Fruit fly (Drosophila melanogaster): ENCODE results near the gene VhaAC39-2.

Gene VhaAC39-2

dm6 chr3R:23192984-23193383, 33.9 kb upstream of the VhaAC39-2 start:
- TF ChIP-seq Clk (GFP tag; optimal IDR thresholded peaks at IDR 0.05) (no peak), Crg-1 (GFP tag; optimal IDR thresholded peaks at IDR 0.05) (no peak), CG5204 (GFP tag; optimal IDR thresholded peaks at IDR 0.05) (no peak), CG1620 (GFP tag; optimal IDR thresholded peaks at IDR 0.05) (no peak), cnc (optimal IDR thresholded peaks at IDR 0.05) (no peak), tj (GFP tag; optimal IDR thresholded peaks at IDR 0.05) (no peak), CG11617 (GFP tag; optimal IDR thresholded peaks at IDR 0.05) (no peak), CG12768 (GFP tag; optimal IDR thresholded peaks at IDR 0.05) (no peak), CG14711 (tag; optimal IDR thresholded peaks at IDR 0.05) (no peak), CG7101 (tag; optimal IDR thresholded peaks at IDR 0.05) (no peak), toe (GFP tag; optimal IDR thresholded peaks at IDR 0.05) (no peak), ovo (GFP tag; optimal IDR thresholded peaks at IDR 0.05) (no peak), bab1 (GFP tag; optimal IDR thresholded peaks at IDR 0.05) (no peak)

dm6 chr3R:23191108-23191771, 32.1 kb upstream of the VhaAC39-2 start:
- TF ChIP-seq CG5204 (GFP tag; optimal IDR thresholded peaks at IDR 0.05) (no peak), ovo (GFP tag; optimal IDR thresholded peaks at IDR 0.05) (peak; percentile 74), CG12768 (GFP tag; optimal IDR thresholded peaks at IDR 0.05) (peak; percentile 50), CG14711 (tag; optimal IDR thresholded peaks at IDR 0.05) (no peak), CG33017 (tag; optimal IDR thresholded peaks at IDR 0.05) (peak; percentile 20), cic (GFP tag; optimal IDR thresholded peaks at IDR 0.05) (peak; percentile 35), pad (GFP tag; optimal IDR thresholded peaks at IDR 0.05) (peak; percentile 97), bab1 (GFP tag; optimal IDR thresholded peaks at IDR 0.05) (peak; percentile 11), tj (GFP tag; optimal IDR thresholded peaks at IDR 0.05) (peak; percentile 31), CG11617 (GFP tag; optimal IDR thresholded peaks at IDR 0.05) (no peak), Mnt (GFP tag; optimal IDR thresholded peaks at IDR 0.05) (peak; percentile 5)

dm6 chr3R:23189958-23190900, 31.1 kb upstream of the VhaAC39-2 start:
- TF ChIP-seq bab1 (GFP tag; optimal IDR thresholded peaks at IDR 0.05) (peak; percentile 95), tj (GFP tag; optimal IDR thresholded peaks at IDR 0.05) (peak; percentile 80), CG33017 (tag; optimal IDR thresholded peaks at IDR 0.05) (peak; percentile 84), CG7101 (tag; optimal IDR thresholded peaks at IDR 0.05) (peak; percentile 92), Crg-1 (GFP tag; optimal IDR thresholded peaks at IDR 0.05) (peak; percentile 75), ovo (GFP tag; optimal IDR thresholded peaks at IDR 0.05) (peak; percentile 99), cic (GFP tag; optimal IDR thresholded peaks at IDR 0.05) (peak; percentile 65), CG12768 (GFP tag; optimal IDR thresholded peaks at IDR 0.05) (peak; percentile 55), CG7045 (GFP tag; optimal IDR thresholded peaks at IDR 0.05) (peak; percentile 58), toe (GFP tag; optimal IDR thresholded peaks at IDR 0.05) (peak; percentile 72), Mnt (GFP tag; optimal IDR thresholded peaks at IDR 0.05) (peak; percentile 56), CG11617 (GFP tag; optimal IDR thresholded peaks at IDR 0.05) (peak; percentile 77), kay (GFP tag; ENCODE audit: borderline replicate concordance) (peak; percentile 99), CG1620 (GFP tag; optimal IDR thresholded peaks at IDR 0.05) (peak; percentile 78), cnc (optimal IDR thresholded peaks at IDR 0.05) (peak; percentile 93 to 100), Clk (GFP tag; optimal IDR thresholded peaks at IDR 0.05) (peak; percentile 43), CG14711 (tag; optimal IDR thresholded peaks at IDR 0.05) (peak; percentile 86), CG5204 (GFP tag; optimal IDR thresholded peaks at IDR 0.05) (peak; percentile 75), Hr96 (GFP tag; optimal IDR thresholded peaks at IDR 0.05) (peak; percentile 79), pad (GFP tag; optimal IDR thresholded peaks at IDR 0.05) (peak; percentile 72)

- TF ChIP-seq tj (GFP tag; optimal IDR thresholded peaks at IDR 0.05) (no peak), kay (GFP tag; ENCODE audit: borderline replicate concordance) (peak; percentile 59), CG7045 (GFP tag; optimal IDR thresholded peaks at IDR 0.05) (no peak), cnc (optimal IDR thresholded peaks at IDR 0.05) (peak in 1 of 2 experiments; percentile 91), toe (GFP tag; optimal IDR thresholded peaks at IDR 0.05) (no peak), Crg-1 (GFP tag; optimal IDR thresholded peaks at IDR 0.05) (no peak), ovo (GFP tag; optimal IDR thresholded peaks at IDR 0.05) (no peak), CG1620 (GFP tag; optimal IDR thresholded peaks at IDR 0.05) (no peak), Clk (GFP tag; optimal IDR thresholded peaks at IDR 0.05) (no peak), CG7101 (tag; optimal IDR thresholded peaks at IDR 0.05) (no peak), CG11617 (GFP tag; optimal IDR thresholded peaks at IDR 0.05) (no peak), CG14711 (tag; optimal IDR thresholded peaks at IDR 0.05) (no peak), CG5204 (GFP tag; optimal IDR thresholded peaks at IDR 0.05) (no peak), cic (GFP tag; optimal IDR thresholded peaks at IDR 0.05) (peak; percentile 83), CG12768 (GFP tag; optimal IDR thresholded peaks at IDR 0.05) (no peak), bab1 (GFP tag; optimal IDR thresholded peaks at IDR 0.05) (no peak), Mnt (GFP tag; optimal IDR thresholded peaks at IDR 0.05) (no peak), CG33017 (tag; optimal IDR thresholded peaks at IDR 0.05) (no peak), pad (GFP tag; optimal IDR thresholded peaks at IDR 0.05) (no peak), Hr96 (GFP tag; optimal IDR thresholded peaks at IDR 0.05) (no peak)
These were observed 30.2 kb upstream of the VhaAC39-2 start for dm6 chr3R:23189143-23189957.

Data from whole organism, adult.